Fruit fly (Drosophila melanogaster) whole organism, prepupa: ENCODE data around the gene CG7406.

Experiments used
- CG3919 ChIP-seq: fragments of 200-800 bp; sonication (Bioruptor generic); optimal IDR thresholded peaks from 3 replicates; lab custom pipeline; 2016; ENCODE audit warnings: missing biosample characterization, missing genetic modification characterization
- CG4318 ChIP-seq: fragments of 200-800 bp; sonication (Bioruptor generic); optimal IDR thresholded peaks from 3 replicates; lab custom pipeline; 2017; ENCODE audit warnings: missing biosample characterization, mild to moderate bottlenecking, missing genetic modification characterization
- Sox15 ChIP-seq: fragments of 200-800 bp; sonication (Bioruptor generic); optimal IDR thresholded peaks from 3 replicates; lab custom pipeline; 2016; ENCODE audit warnings: missing biosample characterization, missing genetic modification characterization
- dsx ChIP-seq: fragments of 200-800 bp; optimal IDR thresholded peaks from 3 replicates; lab custom pipeline; 2019; ENCODE audit warnings: missing biosample characterization, mild to moderate bottlenecking, missing genetic modification characterization, moderate library complexity; ENCODE audit not compliant: poor library complexity, severe bottlenecking
- net ChIP-seq: fragments of 200-800 bp; sonication (Bioruptor generic); optimal IDR thresholded peaks from 3 replicates; lab custom pipeline; 2016; ENCODE audit warnings: missing biosample characterization, missing genetic modification characterization
- vri ChIP-seq: fragments of 200-800 bp; sonication (Bioruptor generic); optimal IDR thresholded peaks from 3 replicates; lab custom pipeline; 2016; ENCODE audit warnings: missing biosample characterization, mild to moderate bottlenecking, missing genetic modification characterization

dm6 chrX:19127216-19127615 lies 49.7 kb downstream of the CG7406 start, which contains the start of gene tgy:
- no peak for TF ChIP-seq vri (GFP tag; lab: Kevin White, UChicago)
- no peak for TF ChIP-seq Sox15
- no peak for TF ChIP-seq dsx (GFP tag; lab: Kevin White, UChicago)
- no peak for TF ChIP-seq CG3919
- TF ChIP-seq CG4318 (GFP tag; lab: Kevin White, UChicago): no peak
- TF ChIP-seq net (GFP tag; lab: Kevin White, UChicago): no peak
